Fruit fly (Drosophila melanogaster): ENCODE results near the gene CG45413.

Gene CG45413

DNA sequence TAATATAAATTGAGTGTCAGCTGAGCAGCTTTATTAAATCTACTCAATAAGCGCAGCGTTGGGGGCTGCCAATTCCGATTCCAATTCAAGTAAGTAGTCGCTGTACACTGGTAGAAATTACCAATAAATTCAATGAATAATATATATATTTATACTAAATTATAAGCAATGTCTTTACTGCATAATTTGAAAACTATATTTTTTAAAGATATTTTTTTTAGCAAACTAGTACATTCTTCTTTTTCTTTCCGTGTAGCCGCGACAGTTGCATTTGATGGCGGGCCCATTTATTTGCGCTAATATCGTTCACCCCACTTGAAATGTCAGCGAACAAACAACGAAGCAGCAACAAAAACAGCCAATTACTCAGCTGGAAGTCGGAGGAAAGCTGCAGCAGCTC, 45.6 kb upstream of the CG45413 start (continued):
- TF ChIP-seq gfzf (GFP tag; optimal IDR thresholded peaks at IDR 0.05) = no peak
- no peak for TF ChIP-seq Oaz (GFP tag; IDR thresholded peaks at IDR 0.05)
- TF ChIP-seq CG14441 (GFP tag; IDR thresholded peaks at IDR 0.05) = peak; percentile 46; the same call in 1 of the 2 replicates
- no peak for TF ChIP-seq Sry-δ (GFP tag; optimal IDR thresholded peaks at IDR 0.05)
- no peak for TF ChIP-seq CG4360 (GFP tag; IDR thresholded peaks at IDR 0.05)
- peak; percentile 29 for TF ChIP-seq CG10462 (GFP tag; optimal IDR thresholded peaks at IDR 0.05)
- no peak for TF ChIP-seq jing (GFP tag; optimal IDR thresholded peaks at IDR 0.05)
- no peak for TF ChIP-seq CG13296 (GFP tag; optimal IDR thresholded peaks at IDR 0.05)
- peak; percentile 62 for TF ChIP-seq tgo (GFP tag; IDR thresholded peaks at IDR 0.05)
- TF ChIP-seq H15 (GFP tag; IDR thresholded peaks at IDR 0.05) = no peak
- 0 out of 2 replicates have a peak, but pooled peaks have one; percentile 51 for TF ChIP-seq chm (GFP tag; IDR thresholded peaks at IDR 0.05)
- TF ChIP-seq h (optimal IDR thresholded peaks at IDR 0.05) = no peak
- TF ChIP-seq Ets97D (GFP tag; optimal IDR thresholded peaks at IDR 0.05) = no peak
- no peak for TF ChIP-seq zfh2 (GFP tag; optimal IDR thresholded peaks at IDR 0.05)
- no peak for TF ChIP-seq cad (GFP tag; optimal IDR thresholded peaks at IDR 0.05)
- TF ChIP-seq CG6765 (GFP tag; optimal IDR thresholded peaks at IDR 0.05) = no peak
- TF ChIP-seq CG4820 (GFP tag; optimal IDR thresholded peaks at IDR 0.05) = peak; percentile 31
- peak; percentile 70 for TF ChIP-seq dmrt11E (tag; optimal IDR thresholded peaks at IDR 0.05)
- peak; percentile 43 for TF ChIP-seq trh (GFP tag; optimal IDR thresholded peaks at IDR 0.05)
- no peak; the same call in 1 of the 2 replicates for TF ChIP-seq sob (GFP tag; IDR thresholded peaks at IDR 0.05)
- TF ChIP-seq toy (GFP tag; IDR thresholded peaks at IDR 0.05) = no peak
- TF ChIP-seq grn (GFP tag; optimal IDR thresholded peaks at IDR 0.05) = no peak
- TF ChIP-seq Hsf (GFP tag; optimal IDR thresholded peaks at IDR 0.05) = no peak
- no peak for TF ChIP-seq CG1603 (tag; optimal IDR thresholded peaks at IDR 0.05)
- no peak for TF ChIP-seq corto (GFP tag; optimal IDR thresholded peaks at IDR 0.05)
- TF ChIP-seq Elba2 (GFP tag; optimal IDR thresholded peaks at IDR 0.05) = no peak

DNA sequence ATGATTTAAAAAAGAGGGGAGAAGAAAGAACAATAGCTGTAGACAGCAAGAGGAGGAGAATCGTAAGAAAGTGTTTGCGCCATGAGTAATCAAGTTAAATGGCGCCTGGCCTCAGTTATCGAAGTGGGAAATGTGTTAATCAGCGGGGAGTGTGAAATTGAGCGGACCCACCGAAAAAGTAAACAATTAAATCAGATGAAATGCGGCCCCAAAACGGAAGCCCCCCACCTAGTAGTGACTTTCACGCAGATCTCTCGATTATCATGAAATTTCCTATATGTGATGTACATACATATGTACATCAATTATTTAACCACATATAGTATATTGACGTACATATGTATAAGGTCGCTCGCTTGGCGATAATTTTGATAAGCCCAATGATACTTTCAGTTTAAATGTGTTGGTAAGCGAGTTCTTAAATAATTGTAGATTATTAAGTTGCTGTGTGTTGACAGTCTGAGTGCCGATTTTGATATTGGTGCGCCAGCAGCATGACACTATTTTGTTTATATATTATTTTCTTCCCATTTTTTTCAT, 44.9 kb upstream of the CG45413 start:
- TF ChIP-seq CG11504 (tag; optimal IDR thresholded peaks at IDR 0.05) (no peak), MESR4 (GFP tag; optimal IDR thresholded peaks at IDR 0.05) (no peak), CG10209 (GFP tag; optimal IDR thresholded peaks at IDR 0.05) (no peak), CG15479 (GFP tag; optimal IDR thresholded peaks at IDR 0.05) (no peak), CG9727 (GFP tag; optimal IDR thresholded peaks at IDR 0.05) (no peak), ap (GFP tag; IDR thresholded peaks at IDR 0.05) (no peak), pb (GFP tag; optimal IDR thresholded peaks at IDR 0.05) (no peak), crol (GFP tag; IDR thresholded peaks at IDR 0.05) (peak; percentile 40; the same call in 1 of the 2 replicates), CG8089 (GFP tag; optimal IDR thresholded peaks at IDR 0.05) (no peak), CG12155 (GFP tag; optimal IDR thresholded peaks at IDR 0.05) (no peak), peb (GFP tag; IDR thresholded peaks at IDR 0.05) (no peak), Xrp1 (GFP tag; IDR thresholded peaks at IDR 0.05) (no peak), sug (tag; optimal IDR thresholded peaks at IDR 0.05) (peak; percentile 73), Med (GFP tag) (peak; percentile 55), GATAe (GFP tag; conservative IDR thresholded peaks at IDR 0.05) (0 out of 2 replicates have a peak, but pooled peaks have one; percentile 26), CG2199 (GFP tag; IDR thresholded peaks at IDR 0.05) (no peak), Drgx (GFP tag; IDR thresholded peaks at IDR 0.05) (no peak), CG10431 (GFP tag; optimal IDR thresholded peaks at IDR 0.05) (no peak), sens (GFP tag) (peak; percentile 71), exex (tag; optimal IDR thresholded peaks at IDR 0.05) (peak; percentile 47), Pdp1 (GFP tag; optimal IDR thresholded peaks at IDR 0.05) (peak in 1 of 2 experiments; percentile 2), amos (GFP tag; IDR thresholded peaks at IDR 0.05; ENCODE audit: partially characterized antibody) (no peak), CG34376 (GFP tag; optimal IDR thresholded peaks at IDR 0.05) (peak; percentile 45), mirr (GFP tag; optimal IDR thresholded peaks at IDR 0.05) (peak; percentile 7), vvl (GFP tag; IDR thresholded peaks at IDR 0.05) (no peak), nau (GFP tag; optimal IDR thresholded peaks at IDR 0.05) (no peak), phol (tag; optimal IDR thresholded peaks at IDR 0.05) (no peak)

Measured in whole organism, embryonic.